Worm (Caenorhabditis elegans) whole organism, L1 larva: ENCODE measurements around the gene mnr-1.
A peak's percentile ranks its signal among the peaks of the same experiment; 100 is the strongest.

Experiments
- C04F5.9 ChIP-seq: sonication (generic microtip); optimal IDR thresholded peaks from 2 replicates; lab custom pipeline; 2016; ENCODE audit warnings: missing genetic modification characterization, missing compliant biosample characterization
- alr-1 ChIP-seq: fragments of 200-800 bp; sonication (Bioruptor generic); optimal IDR thresholded peaks from 2 replicates; lab custom pipeline; 2018; ENCODE audit warnings: borderline replicate concordance, mild to moderate bottlenecking, missing genetic modification characterization, missing compliant biosample characterization
- blmp-1 ChIP-seq: fragments of 150-350 bp; optimal IDR thresholded peaks from 2 replicates; lab custom pipeline; 2014; ENCODE audit warnings: missing biosample characterization, missing genetic modification characterization
- ceh-63 ChIP-seq: fragments of 200-800 bp; sonication (Bioruptor generic); optimal IDR thresholded peaks from 2 replicates; lab custom pipeline; 2018; ENCODE audit warnings: mild to moderate bottlenecking, missing genetic modification characterization, missing compliant biosample characterization
- ceh-8 ChIP-seq: fragments of 200-800 bp; sonication (Bioruptor generic); optimal IDR thresholded peaks from 2 replicates; lab custom pipeline; 2018; ENCODE audit warnings: mild to moderate bottlenecking, missing genetic modification characterization, moderate library complexity, missing compliant biosample characterization
- ces-1 ChIP-seq: fragments of 150-350 bp; optimal IDR thresholded peaks from 2 replicates; lab custom pipeline; 2014; ENCODE audit warnings: missing biosample characterization, missing genetic modification reagents, missing genetic modification characterization
- dpl-1 ChIP-seq, 3 experiments: fragments of 150-350 bp in 2 of 3; sonication (generic microtip) in 1 of 3; optimal IDR thresholded peaks; 2 replicates each; lab custom pipeline; 2014 to 2017; ENCODE audit warnings: missing biosample characterization in 3 of 3, missing genetic modification characterization in 3 of 3, missing genetic modification reagents in 3 of 3
- dsc-1 ChIP-seq: sonication (generic microtip); optimal IDR thresholded peaks from 2 replicates; lab custom pipeline; 2016; ENCODE audit warnings: mild to moderate bottlenecking, missing genetic modification characterization, missing compliant biosample characterization
- egl-27 ChIP-seq, 2 experiments: fragments of 150-350 bp in 1 of 2; sonication (generic microtip); optimal IDR thresholded peaks; 3 replicates each; lab custom pipeline; 2017 to 2018; ENCODE audit warnings: missing biosample characterization in 2 of 2, missing genetic modification characterization in 2 of 2, missing genetic modification reagents in 2 of 2
- elt-3 ChIP-seq, 6 experiments: fragments of 150-350 bp in 1 of 6; sonication (generic microtip); optimal IDR thresholded peaks; 2 replicates each; lab custom pipeline; 2017 to 2018; ENCODE audit warnings: missing biosample characterization in 6 of 6, missing genetic modification characterization in 6 of 6, inconsistent platforms in 1 of 6
- fkh-10 ChIP-seq: sonication (generic microtip); optimal IDR thresholded peaks from 2 replicates; lab custom pipeline; 2017; ENCODE audit warnings: missing biosample characterization, missing genetic modification reagents, missing genetic modification characterization
- fkh-4 ChIP-seq: sonication (generic microtip); optimal IDR thresholded peaks from 2 replicates; lab custom pipeline; 2016; ENCODE audit warnings: missing compliant biosample characterization, missing genetic modification characterization, borderline replicate concordance
- fos-1 ChIP-seq: fragments of 150-350 bp; optimal IDR thresholded peaks from 2 replicates; lab custom pipeline; 2014; ENCODE audit warnings: missing biosample characterization, missing genetic modification characterization
- lin-14 ChIP-seq: fragments of 200-800 bp; sonication (Bioruptor generic); optimal IDR thresholded peaks from 2 replicates; lab custom pipeline; 2018; ENCODE audit warnings: mild to moderate bottlenecking, missing genetic modification characterization, moderate library complexity, missing compliant biosample characterization
- lin-15B ChIP-seq: fragments of 150-350 bp; sonication (generic microtip); optimal IDR thresholded peaks from 3 replicates; lab custom pipeline; 2014; ENCODE audit warnings: missing biosample characterization, missing genetic modification characterization
- lin-35 ChIP-seq, 2 experiments: fragments of 150-350 bp; optimal IDR thresholded peaks; 2 replicates each; lab custom pipeline; 2014; ENCODE audit warnings: missing biosample characterization in 2 of 2, missing genetic modification characterization in 2 of 2, missing genetic modification reagents in 2 of 2
- lsy-2 ChIP-seq, 2 experiments: fragments of 150-350 bp; optimal IDR thresholded peaks; 2 replicates each; lab custom pipeline; 2014; ENCODE audit warnings: missing biosample characterization in 2 of 2, missing genetic modification characterization in 2 of 2
- mab-9 ChIP-seq: fragments of 200-800 bp; sonication (Bioruptor generic); IDR thresholded peaks from 2 replicates; pipeline ENCODE4 v1.3.6; 2022; ENCODE audit warnings: missing genetic modification reagents, missing genetic modification characterization, missing compliant biosample characterization
- mep-1 ChIP-seq: fragments of 150-350 bp; optimal IDR thresholded peaks from 2 replicates; lab custom pipeline; 2014; ENCODE audit warnings: missing biosample characterization, missing genetic modification characterization
- nhr-19 ChIP-seq: fragments of 200-800 bp; sonication (Bioruptor generic); conservative IDR thresholded peaks from 2 replicates; pipeline ENCODE4 v1.3.6; 2022; ENCODE audit warnings: missing genetic modification characterization, missing compliant biosample characterization
- nhr-237 ChIP-seq: fragments of 150-350 bp; optimal IDR thresholded peaks from 2 replicates; lab custom pipeline; 2014; ENCODE audit warnings: missing biosample characterization, missing genetic modification characterization
- nhr-47 ChIP-seq: sonication (generic microtip); optimal IDR thresholded peaks from 2 replicates; lab custom pipeline; 2016; ENCODE audit warnings: mild to moderate bottlenecking, missing genetic modification characterization, moderate library complexity, missing compliant biosample characterization
- nhr-71 ChIP-seq: sonication (generic microtip); optimal IDR thresholded peaks from 2 replicates; lab custom pipeline; 2016; ENCODE audit warnings: mild to moderate bottlenecking, missing genetic modification characterization, moderate library complexity, missing compliant biosample characterization
- snpc-4 ChIP-seq: fragments of 150-350 bp; optimal IDR thresholded peaks from 2 replicates; lab custom pipeline; 2014; ENCODE audit warnings: missing biosample characterization, missing genetic modification characterization
- sox-4 ChIP-seq: sonication (generic microtip); optimal IDR thresholded peaks from 2 replicates; lab custom pipeline; 2016; ENCODE audit warnings: missing genetic modification characterization, missing compliant biosample characterization
- tbx-2 ChIP-seq: sonication (generic microtip); optimal IDR thresholded peaks from 2 replicates; lab custom pipeline; 2016; ENCODE audit warnings: missing genetic modification characterization, missing compliant biosample characterization
- tlp-1 ChIP-seq: fragments of 150-350 bp; optimal IDR thresholded peaks from 2 replicates; lab custom pipeline; 2014; ENCODE audit warnings: missing biosample characterization, missing genetic modification characterization
- unc-86 ChIP-seq: sonication (generic microtip); optimal IDR thresholded peaks from 2 replicates; lab custom pipeline; 2016; ENCODE audit warnings: missing genetic modification characterization, missing compliant biosample characterization
- zip-4 ChIP-seq: fragments of 200-800 bp; sonication (Bioruptor generic); optimal IDR thresholded peaks from 2 replicates; lab custom pipeline; 2018; ENCODE audit warnings: mild to moderate bottlenecking, missing genetic modification characterization, moderate library complexity, missing compliant biosample characterization

Gene mnr-1

ce11 chrV:20645479-20645878 is 9.0 kb upstream of the mnr-1 start:
- TF ChIP-seq ces-1 (GFP tag; lab: Kevin White, UChicago) (no peak), unc-86 (no peak), mab-9 (GFP tag; lab: Robert Waterston, UW) (0 out of 2 replicates have a peak, but pooled peaks have one; percentile 10)

- TF ChIP-seq lin-14 (GFP tag; lab: Kevin White, UChicago) (peak; percentile 31), blmp-1 (tag; lab: Kevin White, UChicago) (peak; percentile 23), elt-3 (tag; optimal IDR thresholded peaks at IDR 0.05; lab: Kevin White, UChicago) (peak in 1 of 6 experiments; percentile 30), alr-1 (tag; lab: Kevin White, UChicago) (no peak)
Measured at ce11 chrV:20648868-20649267, 5.6 kb upstream of the mnr-1 start.

ce11 chrV:20651923-20652322 is 2.5 kb upstream of the mnr-1 start:
- TF ChIP-seq fkh-10 (GFP tag; lab: Kevin White, UChicago) (peak; percentile 32), nhr-237 (tag; lab: Kevin White, UChicago) (no peak)
- TF ChIP-seq, all 84 proteins: peak for 1

- TF ChIP-seq C04F5.9 (no peak), mab-9 (GFP tag; lab: Robert Waterston, UW) (no peak), nhr-47 (tag; lab: Kevin White, UChicago) (no peak), nhr-19 (GFP tag; lab: Robert Waterston, UW) (no peak), zip-4 (GFP tag; lab: Kevin White, UChicago) (no peak), sox-4 (tag; lab: Kevin White, UChicago) (no peak), nhr-71 (no peak), snpc-4 (tag; lab: Kevin White, UChicago) (no peak), mep-1 (tag; lab: Kevin White, UChicago) (no peak), tbx-2 (no peak), ces-1 (GFP tag; lab: Kevin White, UChicago) (no peak), ceh-8 (GFP tag; lab: Kevin White, UChicago) (no peak), lsy-2 (tag; optimal IDR thresholded peaks at IDR 0.05; lab: Kevin White, UChicago) (no peak)
Measured at ce11 chrV:20655174-20655573, 724 bp downstream of the mnr-1 start.

- TF ChIP-seq egl-27 (tag; optimal IDR thresholded peaks at IDR 0.05; lab: Kevin White, UChicago) (no peak), unc-86 (no peak), mep-1 (tag; lab: Kevin White, UChicago) (no peak), elt-3 (tag; optimal IDR thresholded peaks at IDR 0.05; lab: Kevin White, UChicago) (no peak), mab-9 (GFP tag; lab: Robert Waterston, UW) (no peak), dpl-1 (GFP tag; optimal IDR thresholded peaks at IDR 0.05; lab: Kevin White, UChicago) (no peak), fos-1 (tag; lab: Kevin White, UChicago) (no peak), lin-15B (tag; lab: Kevin White, UChicago) (no peak), sox-4 (tag; lab: Kevin White, UChicago) (no peak), alr-1 (tag; lab: Kevin White, UChicago) (no peak), fkh-4 (tag; lab: Kevin White, UChicago) (no peak), nhr-19 (GFP tag; lab: Robert Waterston, UW) (no peak)
Measured at ce11 chrV:20656626-20657025, 2.2 kb downstream of the mnr-1 start.

ce11 chrV:20660025-20660424 is 5.6 kb downstream of the mnr-1 start, which contains the start of gene W01F3.2:
Gene W01F3.2 (plus strand): TSS chrV:20660325.
- no peak for TF ChIP-seq tlp-1
- peak in 1 of 2 experiments; percentile 13 for TF ChIP-seq lin-35 (GFP tag; optimal IDR thresholded peaks at IDR 0.05; lab: Kevin White, UChicago)
- peak in 1 of 6 experiments; percentile 47 for TF ChIP-seq elt-3 (tag; optimal IDR thresholded peaks at IDR 0.05; lab: Kevin White, UChicago)
- no peak for TF ChIP-seq ceh-63 (GFP tag; lab: Kevin White, UChicago)

ce11 chrV:20662474-20662873 is 8.0 kb downstream of the mnr-1 start:
- TF ChIP-seq blmp-1 (tag; lab: Kevin White, UChicago) (peak; percentile 90), dsc-1 (tag; lab: Kevin White, UChicago) (no peak)
- TF ChIP-seq, all 84 proteins: peak for 1
